Fruit fly (Drosophila melanogaster): ENCODE measurements around the gene RpL26.
A peak's percentile ranks its signal among the peaks of the same experiment; 100 is the strongest.

RpL26 gene

DNA sequence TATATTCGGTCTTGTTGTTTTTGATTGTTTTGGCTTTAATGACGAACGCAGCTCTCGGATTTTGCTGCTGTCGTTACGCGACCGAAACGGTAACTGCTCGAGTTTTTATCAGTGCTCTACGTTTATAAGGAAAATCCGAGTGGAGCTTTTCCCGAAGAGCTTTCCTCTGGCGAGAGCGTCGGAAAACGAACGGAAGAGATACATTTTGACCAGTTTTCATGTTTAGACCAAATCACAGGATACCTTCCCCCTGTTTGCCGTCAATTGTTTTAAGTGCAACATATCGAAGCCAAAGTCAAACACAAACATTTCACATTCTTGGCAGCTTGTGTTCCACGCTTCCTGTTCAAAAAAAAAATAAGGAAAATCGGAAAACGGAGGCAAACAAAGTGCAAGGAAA, 47.3 kb downstream of the RpL26 start, which contains the start of gene CG32204:
CG32204 (minus strand) TSS at position 101 of the 400 bp plus-strand sequence.
- TF ChIP-seq abd-A (tag; optimal IDR thresholded peaks at IDR 0.05), result peak; percentile 23
- TF ChIP-seq Ets65A (GFP tag), result peak; percentile 82
- no peak for TF ChIP-seq lov (optimal IDR thresholded peaks at IDR 0.05)
- no peak for TF ChIP-seq lov (GFP tag; IDR thresholded peaks at IDR 0.05)
- TF ChIP-seq Ssrp (tag; optimal IDR thresholded peaks at IDR 0.05), result no peak
- 0 out of 4 replicates have a peak, but pooled peaks have one; percentile 24 for TF ChIP-seq chinmo (GFP tag; IDR thresholded peaks at IDR 0.05; ENCODE audit: partially characterized antibody)
- TF ChIP-seq scrt (GFP tag; optimal IDR thresholded peaks at IDR 0.05), result peak; percentile 46
- peak; percentile 82 for TF ChIP-seq Deaf1 (tag; optimal IDR thresholded peaks at IDR 0.05)

DNA sequence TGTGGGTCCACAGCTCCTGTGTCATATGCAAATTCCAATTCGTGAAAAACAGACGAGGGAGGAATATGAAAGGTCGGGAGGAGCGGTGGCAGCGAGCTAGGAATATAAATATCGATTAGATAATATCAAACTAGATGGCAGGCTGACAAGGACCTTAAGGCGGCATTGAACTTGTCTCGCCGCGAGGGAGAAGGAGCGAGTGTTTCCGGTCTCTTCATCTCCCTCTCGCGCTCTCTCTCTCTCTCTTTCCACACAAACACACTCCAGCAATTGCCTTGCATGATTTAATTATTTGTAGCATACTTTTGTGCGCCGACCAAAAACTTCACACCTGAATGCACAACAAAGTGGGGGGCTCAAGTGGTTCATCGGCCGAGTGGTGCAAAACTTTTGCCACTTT, 48.3 kb downstream of the RpL26 start:
- TF ChIP-seq bcd (GFP tag; optimal IDR thresholded peaks at IDR 0.05) (peak; percentile 11), Nf-YA (GFP tag; IDR thresholded peaks at IDR 0.05) (peak; percentile 20; the same call in 1 of the 2 replicates), stc (GFP tag; IDR thresholded peaks at IDR 0.05) (0 out of 2 replicates have a peak, but pooled peaks have one; percentile 28), ci (GFP tag; IDR thresholded peaks at IDR 0.05) (0 out of 3 replicates have a peak, but pooled peaks have one; percentile 32), Hmr (GFP tag; optimal IDR thresholded peaks at IDR 0.05) (no peak), crol (GFP tag; IDR thresholded peaks at IDR 0.05) (peak; percentile 28; the same call in 1 of the 2 replicates), CG15696 (tag; optimal IDR thresholded peaks at IDR 0.05) (no peak), CG1603 (tag; optimal IDR thresholded peaks at IDR 0.05) (peak; percentile 19), Hsf (GFP tag; optimal IDR thresholded peaks at IDR 0.05) (peak; percentile 0), CG10321 (GFP tag; IDR thresholded peaks at IDR 0.05) (peak; percentile 54; the same call in 1 of the 2 replicates), chm (GFP tag; IDR thresholded peaks at IDR 0.05) (no peak), otp (GFP tag; IDR thresholded peaks at IDR 0.05) (0 out of 3 replicates have a peak, but pooled peaks have one; percentile 24), prd (optimal IDR thresholded peaks at IDR 0.05) (no peak), prd (GFP tag; IDR thresholded peaks at IDR 0.05) (0 out of 3 replicates have a peak, but pooled peaks have one; percentile 26), CG12071 (GFP tag; optimal IDR thresholded peaks at IDR 0.05) (no peak), CTCF (GFP tag; optimal IDR thresholded peaks at IDR 0.05) (peak; percentile 15), ken (GFP tag; IDR thresholded peaks at IDR 0.05) (0 out of 3 replicates have a peak, but pooled peaks have one; percentile 8), rib (GFP tag; IDR thresholded peaks at IDR 0.05) (no peak), ttk (GFP tag; IDR thresholded peaks at IDR 0.05) (0 out of 2 replicates have a peak, but pooled peaks have one; percentile 18), Rfx (GFP tag; IDR thresholded peaks at IDR 0.05) (peak; percentile 25; the same call in 1 of the 2 replicates), Ets97D (GFP tag; optimal IDR thresholded peaks at IDR 0.05) (peak; percentile 81), CG12659 (GFP tag; optimal IDR thresholded peaks at IDR 0.05) (no peak), pan (optimal IDR thresholded peaks at IDR 0.05) (no peak), pan (GFP tag; optimal IDR thresholded peaks at IDR 0.05 in 1 of 2, IDR thresholded peaks at IDR 0.05 in 1 of 2) (peak in 1 of 2 experiments; percentile 26), NfI (GFP tag; optimal IDR thresholded peaks at IDR 0.05) (peak; percentile 4), stwl (tag; optimal IDR thresholded peaks at IDR 0.05) (peak; percentile 32), CG11456 (GFP tag; IDR thresholded peaks at IDR 0.05) (0 out of 3 replicates have a peak, but pooled peaks have one; percentile 41), zfh1 (GFP tag; IDR thresholded peaks at IDR 0.05) (peak; percentile 48; the same call in 1 of the 3 replicates), CG13123 (GFP tag; optimal IDR thresholded peaks at IDR 0.05) (no peak), lab (GFP tag; optimal IDR thresholded peaks at IDR 0.05) (peak; percentile 30), CG32532 (GFP tag; IDR thresholded peaks at IDR 0.05) (peak; percentile 31; the same call in 1 of the 2 replicates), Doc2 (GFP tag; IDR thresholded peaks at IDR 0.05) (no peak), z (GFP tag; IDR thresholded peaks at IDR 0.05) (0 out of 3 replicates have a peak, but pooled peaks have one; percentile 17), cg (GFP tag; optimal IDR thresholded peaks at IDR 0.05) (peak; percentile 18), Jarid2 (GFP tag; optimal IDR thresholded peaks at IDR 0.05) (peak; percentile 2), CG2875 (GFP tag; optimal IDR thresholded peaks at IDR 0.05) (peak; percentile 19), CG1832 (GFP tag; optimal IDR thresholded peaks at IDR 0.05) (peak; percentile 70), Gsc (GFP tag; IDR thresholded peaks at IDR 0.05) (no peak), dysf (GFP tag; IDR thresholded peaks at IDR 0.05) (0 out of 3 replicates have a peak, but pooled peaks have one; percentile 25), E2f1 (GFP tag; IDR thresholded peaks at IDR 0.05) (no peak), onecut (GFP tag; IDR thresholded peaks at IDR 0.05) (peak; percentile 47), abd-A (tag; optimal IDR thresholded peaks at IDR 0.05) (no peak)
